Fruit fly (Drosophila melanogaster): ENCODE results near the gene Zip71B.

The Zip71B gene

dm6 chr3L:14964862-14965261 is 27.2 kb upstream of the Zip71B start:
- TF ChIP-seq Myc (optimal IDR thresholded peaks at IDR 0.05) = no peak
- no peak for TF ChIP-seq h (optimal IDR thresholded peaks at IDR 0.05)
- TF ChIP-seq psq (optimal IDR thresholded peaks at IDR 0.05) = no peak
- no peak for TF ChIP-seq insv (optimal IDR thresholded peaks at IDR 0.05)
- TF ChIP-seq ttk (optimal IDR thresholded peaks at IDR 0.05) = no peak
- no peak for TF ChIP-seq Sin3A (optimal IDR thresholded peaks at IDR 0.05)

- TF ChIP-seq Myc (optimal IDR thresholded peaks at IDR 0.05) = no peak
- no peak for TF ChIP-seq h (optimal IDR thresholded peaks at IDR 0.05)
- no peak for TF ChIP-seq ttk (optimal IDR thresholded peaks at IDR 0.05)
- no peak for TF ChIP-seq Sin3A (optimal IDR thresholded peaks at IDR 0.05)
- TF ChIP-seq psq (optimal IDR thresholded peaks at IDR 0.05) = no peak
- no peak for TF ChIP-seq insv (optimal IDR thresholded peaks at IDR 0.05)
Observed at dm6 chr3L:14966199-14966858, 25.8 kb upstream of the Zip71B start.

DNA sequence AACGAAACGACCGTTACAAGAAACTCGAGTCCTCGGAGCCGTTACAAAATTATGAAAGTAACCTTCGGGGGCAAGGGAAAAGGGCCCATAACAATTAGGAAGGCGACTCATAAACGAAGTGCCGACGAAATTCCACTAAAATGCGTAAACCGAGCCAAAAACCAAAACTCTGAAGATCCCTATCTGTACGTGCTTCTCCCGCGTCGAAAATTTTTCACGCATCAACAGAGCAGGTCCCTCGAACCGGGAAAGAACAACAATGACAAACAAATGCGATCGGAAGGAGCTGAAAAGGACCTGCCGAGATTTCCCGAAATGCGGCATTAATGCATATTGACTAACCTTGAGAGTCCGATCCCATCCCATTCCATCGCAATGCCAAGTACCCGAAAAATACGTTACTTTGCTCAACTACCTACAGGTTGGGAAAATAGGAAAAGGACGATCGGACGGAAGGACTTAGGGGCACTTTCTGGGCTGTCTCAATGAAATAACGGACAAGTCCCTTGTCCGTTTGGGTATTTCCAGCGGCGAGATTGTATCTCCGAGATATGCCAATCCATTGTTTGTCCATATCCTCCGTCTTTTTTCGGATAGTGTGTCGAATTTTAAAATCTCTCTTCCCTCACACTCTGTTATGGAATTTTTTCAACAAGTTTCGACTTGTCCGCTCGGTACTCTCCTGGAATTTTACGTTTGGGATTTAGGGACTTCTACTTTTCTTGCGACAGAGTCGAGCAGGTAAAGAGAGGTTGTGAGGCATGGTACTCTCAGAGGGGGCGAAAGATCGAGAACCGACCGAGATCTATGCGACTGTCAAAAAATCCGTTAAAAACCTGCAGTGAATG is 24.2 kb upstream of the Zip71B start:
- TF ChIP-seq ttk (optimal IDR thresholded peaks at IDR 0.05) (no peak), Sin3A (optimal IDR thresholded peaks at IDR 0.05) (no peak), Myc (optimal IDR thresholded peaks at IDR 0.05) (no peak), h (optimal IDR thresholded peaks at IDR 0.05) (no peak), insv (optimal IDR thresholded peaks at IDR 0.05) (no peak), psq (optimal IDR thresholded peaks at IDR 0.05) (no peak)

DNA sequence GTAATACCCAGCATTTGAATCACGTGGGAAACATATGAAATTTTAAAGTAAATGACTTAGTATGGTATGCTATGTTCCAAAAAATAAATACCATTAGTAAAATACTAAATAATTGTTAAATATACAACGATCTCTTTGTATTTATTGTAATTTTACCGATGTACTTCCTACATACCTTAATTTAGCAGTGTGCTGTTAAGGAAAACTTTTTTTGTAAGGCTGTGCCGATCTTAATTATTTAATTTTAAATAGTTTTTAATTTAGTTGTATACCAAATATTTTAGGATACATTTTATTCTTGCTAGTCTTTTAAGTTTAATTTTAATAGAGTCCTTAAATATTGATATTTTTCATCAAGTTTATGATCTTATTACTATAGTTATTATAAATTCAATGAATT is 23.5 kb upstream of the Zip71B start:
- TF ChIP-seq insv (optimal IDR thresholded peaks at IDR 0.05) = no peak
- no peak for TF ChIP-seq psq (optimal IDR thresholded peaks at IDR 0.05)
- TF ChIP-seq Myc (optimal IDR thresholded peaks at IDR 0.05) = no peak
- TF ChIP-seq Sin3A (optimal IDR thresholded peaks at IDR 0.05) = no peak
- no peak for TF ChIP-seq ttk (optimal IDR thresholded peaks at IDR 0.05)
- TF ChIP-seq h (optimal IDR thresholded peaks at IDR 0.05) = no peak

DNA sequence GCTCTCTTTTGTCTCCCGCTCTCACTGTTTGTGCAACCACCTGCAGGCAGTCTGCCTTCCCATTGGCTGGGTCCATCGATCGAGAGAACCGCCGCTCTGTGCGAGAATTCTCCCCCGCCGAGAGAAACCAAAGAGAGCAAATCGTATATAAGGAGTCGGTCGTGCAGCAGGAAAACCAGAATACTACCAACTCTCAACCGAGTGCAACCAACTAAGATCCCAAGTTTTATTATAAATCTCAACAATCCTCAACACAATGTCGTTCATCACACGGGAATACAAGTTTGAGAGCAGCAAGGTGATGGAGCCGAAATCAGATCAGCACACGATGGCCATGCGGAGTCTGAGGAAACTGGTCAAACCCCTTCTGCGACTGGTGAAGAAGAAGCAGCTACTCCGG is 22.9 kb upstream of the Zip71B start, which contains the start of gene Tom:
TSS of gene Tom (plus strand) at position 174 of the 400 bp plus-strand sequence.
- TF ChIP-seq Sin3A (optimal IDR thresholded peaks at IDR 0.05) (no peak), psq (optimal IDR thresholded peaks at IDR 0.05) (no peak), insv (optimal IDR thresholded peaks at IDR 0.05) (no peak), Myc (optimal IDR thresholded peaks at IDR 0.05) (no peak), h (optimal IDR thresholded peaks at IDR 0.05) (no peak), ttk (optimal IDR thresholded peaks at IDR 0.05) (no peak)

- TF ChIP-seq ttk (optimal IDR thresholded peaks at IDR 0.05) = no peak
- no peak for TF ChIP-seq Sin3A (optimal IDR thresholded peaks at IDR 0.05)
- TF ChIP-seq insv (optimal IDR thresholded peaks at IDR 0.05) = no peak
- no peak for TF ChIP-seq psq (optimal IDR thresholded peaks at IDR 0.05)
- TF ChIP-seq Myc (optimal IDR thresholded peaks at IDR 0.05) = no peak
- no peak for TF ChIP-seq h (optimal IDR thresholded peaks at IDR 0.05)
Observed at dm6 chr3L:14970213-14970612, 21.9 kb upstream of the Zip71B start.

DNA sequence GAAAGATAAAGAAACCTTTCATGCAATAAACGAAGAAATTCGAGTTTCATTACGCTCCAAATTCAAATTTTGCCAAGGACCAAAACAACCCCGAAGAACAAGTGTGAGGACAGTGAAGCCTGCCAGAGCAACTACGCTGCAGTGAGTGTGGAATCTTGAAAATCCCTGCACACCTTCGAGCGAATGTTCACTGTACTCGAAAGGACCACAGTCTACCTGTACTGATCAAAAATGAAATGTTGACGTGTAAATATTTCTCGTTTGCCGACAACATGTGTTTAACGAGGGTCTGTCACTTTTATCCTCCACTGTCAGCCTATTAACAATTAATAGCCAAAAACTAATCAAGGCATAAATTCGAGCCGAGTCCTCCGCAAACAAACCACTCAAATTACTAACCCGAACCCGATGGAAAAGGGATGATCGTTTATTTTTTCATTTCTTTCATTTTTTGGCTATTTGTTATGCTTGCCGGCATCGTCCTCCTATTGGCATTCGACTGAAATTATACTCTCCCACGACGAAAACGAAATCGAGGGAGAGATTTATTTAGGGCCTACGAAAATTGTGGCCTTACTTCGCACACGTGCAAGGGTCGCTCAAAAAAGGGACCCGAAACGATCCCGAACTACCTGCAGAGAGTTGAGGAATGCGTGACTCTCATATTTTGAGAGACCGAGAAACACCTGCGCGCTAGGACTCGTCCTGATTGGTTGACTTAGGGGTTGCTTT is 20.0 kb upstream of the Zip71B start:
- TF ChIP-seq ttk (optimal IDR thresholded peaks at IDR 0.05) (no peak), Sin3A (optimal IDR thresholded peaks at IDR 0.05) (no peak), Myc (optimal IDR thresholded peaks at IDR 0.05) (no peak)

dm6 chr3L:14972625-14973250 is 19.4 kb upstream of the Zip71B start, which contains the start of gene Brd:
Gene Brd, plus strand, starts transcription at chr3L:14972667.
- TF ChIP-seq insv (optimal IDR thresholded peaks at IDR 0.05) = no peak
- TF ChIP-seq Myc (optimal IDR thresholded peaks at IDR 0.05) = no peak
- TF ChIP-seq psq (optimal IDR thresholded peaks at IDR 0.05) = no peak
- no peak for TF ChIP-seq ttk (optimal IDR thresholded peaks at IDR 0.05)
- TF ChIP-seq Sin3A (optimal IDR thresholded peaks at IDR 0.05) = no peak

DNA sequence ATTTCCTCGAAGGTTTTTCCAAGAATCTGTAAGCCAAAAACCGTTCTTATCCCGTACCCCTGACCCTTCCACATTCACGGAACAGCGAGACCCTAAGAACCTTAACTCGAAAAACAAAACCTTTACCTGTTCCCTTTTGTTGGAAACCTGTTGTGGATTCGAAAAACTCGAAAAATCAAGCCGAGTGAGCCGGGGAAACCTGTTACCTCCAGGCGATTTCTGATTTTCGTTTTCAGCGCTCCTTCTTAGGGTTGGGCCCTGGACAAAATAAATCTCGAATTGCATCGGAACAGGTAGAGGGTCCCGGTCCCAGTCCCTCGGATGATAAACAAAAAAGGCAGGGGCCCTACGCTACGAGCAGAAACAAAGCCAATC is 18.9 kb upstream of the Zip71B start:
- no peak for TF ChIP-seq insv (optimal IDR thresholded peaks at IDR 0.05)
- no peak for TF ChIP-seq h (optimal IDR thresholded peaks at IDR 0.05)
- no peak for TF ChIP-seq Myc (optimal IDR thresholded peaks at IDR 0.05)
- no peak for TF ChIP-seq psq (optimal IDR thresholded peaks at IDR 0.05)
- TF ChIP-seq ttk (optimal IDR thresholded peaks at IDR 0.05) = no peak
- no peak for TF ChIP-seq Sin3A (optimal IDR thresholded peaks at IDR 0.05)

- TF ChIP-seq ttk (optimal IDR thresholded peaks at IDR 0.05) (no peak), Myc (optimal IDR thresholded peaks at IDR 0.05) (no peak), Sin3A (optimal IDR thresholded peaks at IDR 0.05) (no peak), insv (optimal IDR thresholded peaks at IDR 0.05) (no peak), psq (optimal IDR thresholded peaks at IDR 0.05) (no peak), h (optimal IDR thresholded peaks at IDR 0.05) (no peak)
Observed at dm6 chr3L:14974513-14974912, 17.6 kb upstream of the Zip71B start, which contains the start of gene Ocho. Gene Ocho, plus strand, starts transcription at chr3L:14974848.

DNA sequence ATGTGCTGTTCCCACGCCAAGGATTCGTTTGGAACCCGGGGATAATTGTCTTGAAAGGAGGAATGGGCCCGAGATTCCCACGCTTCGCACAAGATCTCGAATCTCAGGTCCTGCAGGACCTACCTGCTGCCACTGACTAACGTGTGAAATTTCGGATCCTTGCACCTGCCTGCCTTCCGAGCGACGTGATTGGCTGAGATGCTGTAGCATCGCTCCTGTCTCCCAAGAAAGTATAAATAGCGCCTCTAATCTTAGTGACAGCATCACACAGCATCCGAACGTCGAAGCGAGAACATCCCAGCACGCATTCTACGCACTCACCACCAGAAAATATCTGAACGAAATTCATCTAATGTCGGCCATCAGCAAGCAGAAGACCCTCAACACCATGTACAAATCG is 17.1 kb upstream of the Zip71B start:
- no peak for TF ChIP-seq h (optimal IDR thresholded peaks at IDR 0.05)
- no peak for TF ChIP-seq ttk (optimal IDR thresholded peaks at IDR 0.05)
- no peak for TF ChIP-seq Sin3A (optimal IDR thresholded peaks at IDR 0.05)
- TF ChIP-seq insv (optimal IDR thresholded peaks at IDR 0.05) = no peak
- TF ChIP-seq psq (optimal IDR thresholded peaks at IDR 0.05) = no peak
- no peak for TF ChIP-seq Myc (optimal IDR thresholded peaks at IDR 0.05)
